Fruit fly (Drosophila melanogaster): ENCODE results near the gene fax.

Gene fax

dm6 chr3L:16429451-16429850 lies 17.8 kb upstream of the fax start (continued):
- TF ChIP-seq nau (GFP tag; optimal IDR thresholded peaks at IDR 0.05) = peak; percentile 65
- peak; percentile 18 for TF ChIP-seq fd96Cb (tag; optimal IDR thresholded peaks at IDR 0.05)
- TF ChIP-seq Dip3 (GFP tag; optimal IDR thresholded peaks at IDR 0.05) = no peak
- TF ChIP-seq CG10209 (GFP tag; optimal IDR thresholded peaks at IDR 0.05) = peak; percentile 4
- peak; percentile 60 for TF ChIP-seq CG1603 (tag; optimal IDR thresholded peaks at IDR 0.05)
- TF ChIP-seq CG17359 (tag; optimal IDR thresholded peaks at IDR 0.05) = peak; percentile 81
- TF ChIP-seq fd3F (GFP tag; optimal IDR thresholded peaks at IDR 0.05) = no peak
- TF ChIP-seq Asciz (GFP tag; optimal IDR thresholded peaks at IDR 0.05) = peak; percentile 84
- TF ChIP-seq CG12744 (GFP tag; optimal IDR thresholded peaks at IDR 0.05) = no peak

- TF ChIP-seq MBD-R2 (GFP tag; IDR thresholded peaks at IDR 0.05) (peak; percentile 76), CG1792 (GFP tag; optimal IDR thresholded peaks at IDR 0.05) (no peak), MESR4 (GFP tag; optimal IDR thresholded peaks at IDR 0.05) (peak; percentile 55), Tbp (GFP tag; optimal IDR thresholded peaks at IDR 0.05) (peak; percentile 77), CG13424 (tag; optimal IDR thresholded peaks at IDR 0.05) (peak; percentile 16), Trl (optimal IDR thresholded peaks at IDR 0.05) (no peak), Trl (GFP tag; optimal IDR thresholded peaks at IDR 0.05) (no peak), CG10267 (tag; optimal IDR thresholded peaks at IDR 0.05) (peak; percentile 28), CG11247 (GFP tag; IDR thresholded peaks at IDR 0.05) (no peak), CG14965 (GFP tag; optimal IDR thresholded peaks at IDR 0.05; ENCODE audit: borderline replicate concordance) (no peak), CG17829 (tag; optimal IDR thresholded peaks at IDR 0.05) (peak; percentile 2), insv (GFP tag; optimal IDR thresholded peaks at IDR 0.05) (peak; percentile 51 to 94), gce (GFP tag; IDR thresholded peaks at IDR 0.05) (no peak), CG11398 (GFP tag; optimal IDR thresholded peaks at IDR 0.05) (peak; percentile 14), CG10979 (tag; optimal IDR thresholded peaks at IDR 0.05) (peak; percentile 4), sens (GFP tag) (peak; percentile 87), CG12391 (tag; optimal IDR thresholded peaks at IDR 0.05) (peak; percentile 23), phol (tag; optimal IDR thresholded peaks at IDR 0.05) (peak; percentile 11), gfzf (GFP tag; optimal IDR thresholded peaks at IDR 0.05) (peak; percentile 77), CoRest (tag; optimal IDR thresholded peaks at IDR 0.05) (peak; percentile 33), CHES-1-like (GFP tag; optimal IDR thresholded peaks at IDR 0.05) (peak; percentile 24), eyg (GFP tag; optimal IDR thresholded peaks at IDR 0.05) (no peak), gcm (GFP tag; optimal IDR thresholded peaks at IDR 0.05) (peak; percentile 66), slou (GFP tag; optimal IDR thresholded peaks at IDR 0.05) (no peak), ranshi (GFP tag; IDR thresholded peaks at IDR 0.05) (no peak), E2f2 (GFP tag; IDR thresholded peaks at IDR 0.05) (peak; percentile 47), CG30403 (GFP tag; optimal IDR thresholded peaks at IDR 0.05) (peak; percentile 18), slbo (GFP tag; IDR thresholded peaks at IDR 0.05) (peak; percentile 17; the same call in 1 of the 2 replicates), pita (GFP tag; optimal IDR thresholded peaks at IDR 0.05) (no peak), CG4730 (GFP tag; IDR thresholded peaks at IDR 0.05) (no peak), nerfin-1 (tag; optimal IDR thresholded peaks at IDR 0.05) (peak; percentile 29), dmrt11E (tag; optimal IDR thresholded peaks at IDR 0.05) (peak; percentile 22), CG2116 (GFP tag; optimal IDR thresholded peaks at IDR 0.05) (peak; percentile 73), Optix (GFP tag; IDR thresholded peaks at IDR 0.05) (no peak), Dp (GFP tag; optimal IDR thresholded peaks at IDR 0.05) (peak; percentile 60), Nf-YC (tag; optimal IDR thresholded peaks at IDR 0.05) (no peak), Med (GFP tag) (peak; percentile 78), fru (optimal IDR thresholded peaks at IDR 0.05) (no peak), Stat92E (GFP tag; optimal IDR thresholded peaks at IDR 0.05) (peak in 1 of 3 experiments; percentile 5), CG34422 (GFP tag; IDR thresholded peaks at IDR 0.05) (peak; percentile 62; the same call in 1 of the 3 replicates)
These were observed 7.6 kb upstream of the fax start, which contains the start of the genes TyrRS and CG33158 for dm6 chr3L:16419059-16419773. TSS of gene TyrRS (minus strand) at chr3L:16419302. TSS of gene CG33158 (plus strand) at chr3L:16419597.

Measured in whole organism, embryonic.